Worm (Caenorhabditis elegans) whole organism, dauer: ENCODE results near the gene sre-53.
"Not testable (repeated sequence)": the region's sequence is repeated elsewhere in the genome, so short reads cannot be mapped to it uniquely, and the experiment has no call there.

Experiments
- unc-62 ChIP-seq: sonication (generic microtip); optimal IDR thresholded peaks from 2 replicates; lab custom pipeline; 2017; ENCODE audit warnings: missing biosample characterization, missing genetic modification reagents, missing genetic modification characterization

Gene sre-53

DNA sequence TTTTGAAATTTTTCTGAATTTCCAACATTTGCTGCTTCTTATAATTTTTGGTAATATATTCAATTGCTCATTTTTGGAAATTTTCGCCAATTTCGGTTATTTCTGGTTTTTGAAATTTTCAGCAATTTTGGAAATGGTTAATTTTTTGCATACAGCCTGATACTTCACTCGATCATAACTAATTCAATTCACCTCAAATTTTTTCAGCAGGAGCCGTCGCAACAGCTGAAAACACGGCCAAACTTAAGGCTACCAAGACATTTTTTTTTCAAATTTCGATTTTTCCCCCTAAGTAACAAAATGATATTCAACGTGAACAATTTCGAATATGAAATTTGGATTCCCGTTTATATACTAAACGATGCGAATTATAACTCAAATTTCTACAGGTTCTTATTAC, 12.2 kb upstream of the sre-53 start, which contains the start of gene sre-52:
TSS of gene sre-52 (plus strand) at position 301 of the 400 bp plus-strand sequence.
- TF ChIP-seq unc-62 (GFP tag; lab: Kevin White, UChicago): no peak

- no peak for TF ChIP-seq unc-62 (GFP tag; lab: Kevin White, UChicago)
Observed at ce11 chrII:12332624-12333023, 9.4 kb upstream of the sre-53 start, which contains the start of gene sre-54. sre-54 (plus strand) TSS chrII:12332924.

DNA sequence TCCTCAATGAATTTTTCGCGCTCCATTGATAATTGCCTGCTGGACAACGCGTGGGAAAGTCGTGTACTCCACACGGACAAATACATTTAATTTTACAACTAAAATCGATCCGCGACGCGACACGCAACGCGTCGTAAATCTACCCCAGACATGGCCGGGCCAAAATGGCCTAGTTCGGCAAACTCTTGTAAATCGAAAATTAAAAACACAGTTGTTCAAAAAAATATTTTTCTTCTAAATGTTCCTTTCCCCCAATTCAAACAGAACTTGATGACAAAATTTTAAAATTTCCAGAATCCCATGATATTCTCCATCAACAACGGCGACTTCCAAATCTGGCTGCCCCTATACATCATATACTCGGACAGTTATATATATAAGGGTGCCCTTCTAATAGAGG, 5.8 kb upstream of the sre-53 start, which contains the start of gene sre-55:
TSS of gene sre-55 (plus strand) at position 301 of the 400 bp plus-strand sequence.
- TF ChIP-seq unc-62 (GFP tag; lab: Kevin White, UChicago): no peak

DNA sequence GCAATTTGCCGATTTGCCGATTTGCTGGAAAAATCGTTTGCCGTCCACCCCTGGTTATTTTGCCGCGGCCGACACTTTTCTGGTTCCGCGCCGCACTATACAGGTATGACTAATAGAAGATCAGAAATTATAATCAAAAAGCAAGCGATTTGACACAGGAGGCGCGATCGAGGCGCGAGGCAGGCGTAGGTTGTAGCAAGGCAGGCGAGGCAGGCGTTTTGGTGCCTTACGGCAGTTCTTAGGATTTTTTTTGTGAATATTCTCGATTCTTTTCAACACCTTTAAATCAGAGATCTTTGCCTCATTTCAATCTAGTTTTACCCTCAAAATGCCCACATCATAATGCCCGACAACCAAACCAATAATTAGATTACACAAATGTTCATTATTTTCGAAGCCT, 954 bp upstream of the sre-53 start, which contains the start of gene sre-56:
TSS of gene sre-56 (plus strand) at position 301 of the 400 bp plus-strand sequence.
- TF ChIP-seq unc-62 (GFP tag; lab: Kevin White, UChicago): no peak

DNA sequence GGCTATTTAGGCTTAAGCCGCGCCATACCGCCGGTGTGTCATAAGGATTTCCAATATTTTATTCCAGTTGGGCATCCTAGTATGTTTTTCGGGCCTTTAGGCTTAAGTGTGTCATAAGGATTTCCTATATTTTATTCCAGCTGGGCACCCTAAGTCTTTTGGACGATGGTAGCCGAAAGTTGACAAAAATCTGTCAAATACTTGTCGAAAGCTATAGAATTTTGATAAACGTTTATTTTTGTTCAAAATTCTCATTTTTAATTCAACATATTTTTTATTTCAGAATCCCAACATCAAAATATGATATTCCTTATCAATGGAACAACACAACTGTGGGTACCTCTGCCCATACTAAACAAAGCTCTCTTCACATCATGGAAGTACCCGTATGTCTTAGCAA, 4.7 kb downstream of the sre-53 start, which contains the start of gene sre-49:
TSS of gene sre-49 (plus strand) at position 301 of the 400 bp plus-strand sequence.
- TF ChIP-seq unc-62 (GFP tag; lab: Kevin White, UChicago): not testable (repeated sequence)

DNA sequence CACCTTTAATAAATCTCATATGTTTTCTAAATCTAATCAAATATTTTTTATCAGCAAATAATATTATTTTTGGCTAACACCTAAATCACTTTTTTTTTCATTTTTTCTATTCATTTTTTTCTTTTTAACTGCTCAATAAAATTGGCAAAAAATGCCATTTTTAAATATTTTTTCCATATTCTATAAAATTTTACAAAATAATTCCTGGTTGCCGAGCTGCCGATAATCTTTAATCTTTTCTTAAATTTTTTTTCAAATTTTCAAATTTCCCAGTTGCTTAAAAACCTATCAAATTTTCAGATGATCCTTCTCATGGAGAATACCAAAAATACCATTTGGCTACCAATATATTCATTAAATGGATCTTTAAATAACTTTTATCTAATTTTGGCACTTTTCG, 11.6 kb downstream of the sre-53 start, which contains the start of gene sre-51:
TSS of gene sre-51 (plus strand) at position 301 of the 400 bp plus-strand sequence.
- no peak for TF ChIP-seq unc-62 (GFP tag; lab: Kevin White, UChicago)

DNA sequence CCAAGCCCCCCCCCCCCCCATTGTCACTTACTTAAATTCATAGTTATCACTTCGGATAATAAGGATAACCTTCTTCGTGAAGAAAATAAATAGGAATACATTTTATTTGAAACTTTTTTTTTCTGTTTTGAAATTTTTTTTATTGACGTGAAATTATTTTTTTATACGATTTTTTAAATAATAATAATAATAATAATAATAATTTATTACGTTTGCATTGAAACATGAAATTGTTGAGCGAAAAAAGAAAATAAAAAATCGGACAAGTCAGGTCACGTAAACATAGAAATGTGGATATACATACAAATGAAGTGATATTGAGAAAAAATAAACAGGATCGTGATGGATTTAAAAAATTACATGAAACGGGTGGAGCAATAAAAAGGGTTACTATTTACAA, 13.6 kb downstream of the sre-53 start, which contains the start of gene C50E10.2:
TSS of gene C50E10.2 (minus strand) at position 101 of the 400 bp plus-strand sequence.
- no peak for TF ChIP-seq unc-62 (GFP tag; lab: Kevin White, UChicago)

DNA sequence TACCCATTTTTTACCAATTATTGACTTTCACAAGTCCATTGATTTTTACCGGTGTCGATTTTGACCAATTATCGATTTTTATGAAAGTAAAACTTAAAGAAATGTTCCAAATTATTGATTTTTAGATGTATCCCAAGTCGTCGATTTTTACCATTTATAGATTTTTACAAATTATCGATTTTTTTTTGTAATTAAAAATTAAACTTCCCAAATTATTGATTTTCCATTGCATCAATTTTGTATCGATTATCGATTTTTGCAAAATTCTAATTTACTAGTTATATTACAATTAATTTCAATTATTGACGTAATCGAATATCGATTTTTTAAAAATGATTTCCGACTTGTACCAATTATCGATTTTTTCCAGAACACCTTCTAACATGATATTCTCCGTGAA, 20.1 kb downstream of the sre-53 start, which contains the start of gene sre-50:
TSS of gene sre-50 (plus strand) at position 384 of the 400 bp plus-strand sequence.
- no peak for TF ChIP-seq unc-62 (GFP tag; lab: Kevin White, UChicago)

ce11 chrII:12302354-12302753, 20.9 kb downstream of the sre-53 start, which contains the start of gene C50E10.1:
C50E10.1 (minus strand) TSS chrII:12302454.
- TF ChIP-seq unc-62 (GFP tag; lab: Kevin White, UChicago): no peak

DNA sequence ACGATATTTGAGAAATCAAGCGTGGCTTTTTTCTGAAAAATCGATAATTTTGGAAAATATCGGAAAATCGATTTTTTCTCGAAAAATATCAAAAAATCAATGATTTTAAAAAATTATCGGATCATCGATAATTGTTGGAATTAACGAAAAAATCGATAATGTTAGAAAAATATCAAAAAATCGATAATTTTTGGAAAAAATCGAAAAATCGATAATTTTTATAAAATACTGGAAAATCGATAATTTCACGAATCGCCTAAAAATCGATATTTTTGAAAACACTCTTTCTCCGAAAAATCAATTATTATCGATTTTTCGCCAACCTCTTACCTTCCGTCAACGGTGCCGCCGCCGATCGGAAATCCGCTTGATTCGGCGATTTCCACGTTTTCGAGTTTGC, 22.0 kb downstream of the sre-53 start:
- no peak for TF ChIP-seq unc-62 (GFP tag; lab: Kevin White, UChicago)

- no peak for TF ChIP-seq unc-62 (GFP tag; lab: Kevin White, UChicago)
Observed at ce11 chrII:12300680-12301079, 22.5 kb downstream of the sre-53 start.

ce11 chrII:12296591-12296990, 26.6 kb downstream of the sre-53 start:
- no peak for TF ChIP-seq unc-62 (GFP tag; lab: Kevin White, UChicago)

- TF ChIP-seq unc-62 (GFP tag; lab: Kevin White, UChicago): no peak
Observed at ce11 chrII:12289085-12289484, 34.1 kb downstream of the sre-53 start, which contains the start of gene Y57A10A.31. Y57A10A.31 (plus strand) TSS chrII:12289385.

DNA sequence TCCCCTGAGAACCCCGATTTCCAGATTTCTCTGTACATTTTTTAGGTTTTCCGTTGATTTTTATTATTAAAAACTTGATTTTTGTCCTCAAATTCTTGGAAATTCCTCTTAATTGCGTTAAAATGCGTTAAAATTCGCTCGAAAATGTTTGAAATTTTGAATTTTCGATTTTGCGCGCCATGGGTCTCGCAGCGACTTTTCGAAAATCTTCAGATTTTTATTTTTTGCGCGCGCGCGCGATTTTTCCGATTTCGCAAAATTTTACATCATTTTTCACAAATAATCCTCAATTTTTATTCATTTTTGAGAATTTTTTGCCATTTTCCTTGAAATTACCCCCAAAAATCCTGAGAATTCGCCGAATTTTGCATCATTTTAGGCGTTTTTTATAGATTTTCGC, 39.2 kb downstream of the sre-53 start:
- TF ChIP-seq unc-62 (GFP tag; lab: Kevin White, UChicago): no peak

ce11 chrII:12280360-12280759, 42.8 kb downstream of the sre-53 start, which contains the start of gene ife-5:
ife-5 (plus strand) TSS chrII:12280660.
- no peak for TF ChIP-seq unc-62 (GFP tag; lab: Kevin White, UChicago)

- TF ChIP-seq unc-62 (GFP tag; lab: Kevin White, UChicago): no peak
Observed at ce11 chrII:12279259-12279658, 43.9 kb downstream of the sre-53 start, which contains the start of the genes tric-1B.2 and Y57A10A.29. tric-1B.2 (minus strand) TSS chrII:12279387. Y57A10A.29 (plus strand) TSS chrII:12279561.

DNA sequence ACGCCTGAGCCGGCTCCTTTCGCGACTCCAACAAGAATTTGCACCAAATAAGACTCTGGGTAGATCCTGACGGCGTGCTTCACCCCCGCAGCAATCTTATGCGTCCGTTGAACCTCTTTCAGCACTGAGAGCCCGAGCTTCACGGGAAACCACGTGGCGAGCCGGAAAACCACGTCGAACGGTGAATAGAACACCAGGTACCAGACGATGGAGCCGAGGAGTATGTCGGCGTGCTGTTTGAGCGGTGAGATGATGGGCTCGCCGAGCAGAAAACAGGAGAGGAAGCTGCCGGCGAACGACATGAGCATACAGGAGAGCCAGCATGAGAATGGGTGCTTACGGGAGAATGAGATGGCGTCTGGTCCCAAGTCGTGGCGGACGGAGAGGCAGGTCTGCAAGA, 44.6 kb downstream of the sre-53 start:
- TF ChIP-seq unc-62 (GFP tag; lab: Kevin White, UChicago): no peak
